Worm (Caenorhabditis elegans) whole organism, young adult: ENCODE measurements around the gene pfn-3.
A peak's percentile ranks its signal among the peaks of the same experiment; 100 is the strongest.

Experiments
- B0035.1 ChIP-seq: sonication (generic microtip); optimal IDR thresholded peaks from 2 replicates; lab custom pipeline; 2016; ENCODE audit warnings: missing genetic modification characterization, mild to moderate bottlenecking, missing compliant biosample characterization, missing genotype, missing genetic modification reagents
- D2030.7 ChIP-seq: fragments of 200-800 bp; sonication (Bioruptor generic); IDR thresholded peaks from 2 replicates; pipeline ENCODE4 v1.3.6; 2022; ENCODE audit warnings: missing genetic modification reagents, missing genetic modification characterization, missing compliant biosample characterization
- F22D6.2 ChIP-seq: sonication (generic microtip); optimal IDR thresholded peaks from 2 replicates; lab custom pipeline; 2016; ENCODE audit warnings: mild to moderate bottlenecking, missing genetic modification characterization, missing compliant biosample characterization
- F39B2.1 ChIP-seq: fragments of 200-800 bp; sonication (Bioruptor generic); IDR thresholded peaks from 2 replicates; pipeline ENCODE4 v1.3.6; 2022; ENCODE audit warnings: missing genetic modification reagents, missing genetic modification characterization, missing compliant biosample characterization
- F55B11.4 ChIP-seq: sonication (generic microtip); optimal IDR thresholded peaks from 2 replicates; lab custom pipeline; 2016; ENCODE audit warnings: missing compliant biosample characterization, missing genetic modification characterization, borderline replicate concordance; ENCODE audit not compliant: insufficient read depth
- F57A8.1 ChIP-seq: fragments of 200-800 bp; sonication (Bioruptor generic); optimal IDR thresholded peaks from 2 replicates; lab custom pipeline; 2018; ENCODE audit warnings: mild to moderate bottlenecking, missing genetic modification characterization, moderate library complexity, missing compliant biosample characterization
- F57C9.4 ChIP-seq: sonication (generic microtip); optimal IDR thresholded peaks from 2 replicates; lab custom pipeline; 2017; ENCODE audit warnings: mild to moderate bottlenecking, missing genetic modification characterization, missing compliant biosample characterization
- atf-7 ChIP-seq: sonication (generic microtip); optimal IDR thresholded peaks from 2 replicates; lab custom pipeline; 2017; ENCODE audit warnings: mild to moderate bottlenecking, missing genetic modification characterization, missing compliant biosample characterization
- attf-5 ChIP-seq: fragments of 200-800 bp; sonication (Bioruptor generic); optimal IDR thresholded peaks from 2 replicates; lab custom pipeline; 2018; ENCODE audit warnings: mild to moderate bottlenecking, missing genetic modification characterization, missing compliant biosample characterization
- cebp-1 ChIP-seq, 2 experiments: fragments of 200-800 bp in 1 of 2; sonication (Bioruptor generic) in 1 of 2; sonication (generic microtip) in 1 of 2; IDR thresholded peaks in 1 of 2; optimal IDR thresholded peaks in 1 of 2; 2 replicates each; pipeline versions ENCODE4 v1.3.6 to Lab custom; 2017 to 2022; ENCODE audit warnings: missing compliant biosample characterization in 2 of 2, missing genetic modification characterization in 2 of 2, mild to moderate bottlenecking in 1 of 2, missing genetic modification reagents in 1 of 2, moderate library complexity in 1 of 2
- ceh-27 ChIP-seq: fragments of 200-800 bp; sonication (Bioruptor generic); optimal IDR thresholded peaks from 2 replicates; lab custom pipeline; 2018; ENCODE audit warnings: mild to moderate bottlenecking, missing genetic modification characterization, moderate library complexity, missing compliant biosample characterization
- dox-1 ChIP-seq: fragments of 200-800 bp; sonication (Bioruptor generic); IDR thresholded peaks from 2 replicates; pipeline ENCODE4 v1.3.6; 2022; ENCODE audit warnings: missing genetic modification reagents, missing genetic modification characterization, missing compliant biosample characterization
- egl-18 ChIP-seq: fragments of 200-800 bp; sonication (Bioruptor generic); IDR thresholded peaks from 2 replicates; pipeline ENCODE4 v1.3.6; 2022; ENCODE audit warnings: missing genetic modification reagents, missing genetic modification characterization, missing compliant biosample characterization
- egl-44 ChIP-seq: fragments of 200-800 bp; sonication (Bioruptor generic); IDR thresholded peaks from 2 replicates; pipeline ENCODE4 v1.3.6; 2022; ENCODE audit warnings: missing genetic modification reagents, missing genetic modification characterization, missing compliant biosample characterization
- ets-4 ChIP-seq: fragments of 200-800 bp; sonication (Bioruptor generic); optimal IDR thresholded peaks from 2 replicates; lab custom pipeline; 2018; ENCODE audit warnings: mild to moderate bottlenecking, missing genetic modification characterization, missing compliant biosample characterization
- hlh-12 ChIP-seq: sonication (generic microtip); optimal IDR thresholded peaks from 2 replicates; lab custom pipeline; 2016; ENCODE audit warnings: missing genetic modification characterization, missing compliant biosample characterization
- hsf-1 ChIP-seq: fragments of 200-800 bp; sonication (Bioruptor generic); IDR thresholded peaks from 2 replicates; pipeline ENCODE4 v1.3.6; 2022; ENCODE audit warnings: missing genetic modification reagents, missing genetic modification characterization, missing compliant biosample characterization
- let-607 ChIP-seq, 2 experiments: fragments of 200-800 bp in 1 of 2; sonication (Bioruptor generic) in 1 of 2; sonication (generic microtip) in 1 of 2; optimal IDR thresholded peaks; 2 replicates each; lab custom pipeline; 2016 to 2018; ENCODE audit warnings: mild to moderate bottlenecking in 2 of 2, missing compliant biosample characterization in 2 of 2, missing genetic modification characterization in 2 of 2, moderate library complexity in 2 of 2, missing genotype in 1 of 2
- lin-40 ChIP-seq: sonication (generic microtip); optimal IDR thresholded peaks from 2 replicates; lab custom pipeline; 2016; ENCODE audit warnings: missing genetic modification characterization, mild to moderate bottlenecking, missing compliant biosample characterization, missing genotype, missing genetic modification reagents
- lir-1 ChIP-seq: fragments of 200-800 bp; sonication (Bioruptor generic); conservative IDR thresholded peaks from 2 replicates; pipeline ENCODE4 v1.3.6; 2022; ENCODE audit warnings: missing genetic modification reagents, missing genetic modification characterization, missing compliant biosample characterization
- madf-10 ChIP-seq: sonication (generic microtip); optimal IDR thresholded peaks from 2 replicates; lab custom pipeline; 2016; ENCODE audit warnings: mild to moderate bottlenecking, missing genetic modification characterization, missing compliant biosample characterization
- nhr-80 ChIP-seq: sonication (generic microtip); optimal IDR thresholded peaks from 2 replicates; lab custom pipeline; 2016; ENCODE audit warnings: missing genetic modification characterization, missing compliant biosample characterization
- repo-1 ChIP-seq: sonication (generic microtip); optimal IDR thresholded peaks from 2 replicates; lab custom pipeline; 2017; ENCODE audit warnings: mild to moderate bottlenecking, missing genetic modification characterization, missing compliant biosample characterization
- sea-2 ChIP-seq: fragments of 200-800 bp; sonication (Bioruptor generic); IDR thresholded peaks from 2 replicates; pipeline ENCODE4 v1.3.6; 2022; ENCODE audit warnings: missing genetic modification characterization, missing compliant biosample characterization
- snpc-1.1 ChIP-seq: sonication (generic microtip); optimal IDR thresholded peaks from 2 replicates; lab custom pipeline; 2017; ENCODE audit warnings: missing genetic modification characterization, mild to moderate bottlenecking, missing compliant biosample characterization, antibody characterized with exemption, moderate library complexity, missing genotype, missing genetic modification reagents; ENCODE audit not compliant: insufficient read depth
- snpc-1.3 ChIP-seq: sonication (generic microtip); optimal IDR thresholded peaks from 2 replicates; lab custom pipeline; 2017; ENCODE audit warnings: missing genetic modification characterization, mild to moderate bottlenecking, missing compliant biosample characterization, antibody characterized with exemption, moderate library complexity, missing genotype, missing genetic modification reagents; ENCODE audit not compliant: insufficient read depth
- unc-62 ChIP-seq: fragments of 150-350 bp; optimal IDR thresholded peaks from 2 replicates; lab custom pipeline; 2014; ENCODE audit warnings: missing biosample characterization, missing genetic modification reagents, missing genetic modification characterization
- xnd-1 ChIP-seq: sonication (generic microtip); optimal IDR thresholded peaks from 2 replicates; lab custom pipeline; 2016; ENCODE audit warnings: missing genotype, missing genetic modification reagents, missing genetic modification characterization, missing compliant biosample characterization
- ztf-26 ChIP-seq: sonication (generic microtip); optimal IDR thresholded peaks from 2 replicates; lab custom pipeline; 2017; ENCODE audit warnings: missing genetic modification characterization, missing compliant biosample characterization
- ztf-28 ChIP-seq: fragments of 200-800 bp; sonication (Bioruptor generic); IDR thresholded peaks from 2 replicates; pipeline ENCODE4 v1.3.6; 2022; ENCODE audit warnings: missing genetic modification reagents, missing genetic modification characterization, missing compliant biosample characterization

Gene pfn-3

DNA sequence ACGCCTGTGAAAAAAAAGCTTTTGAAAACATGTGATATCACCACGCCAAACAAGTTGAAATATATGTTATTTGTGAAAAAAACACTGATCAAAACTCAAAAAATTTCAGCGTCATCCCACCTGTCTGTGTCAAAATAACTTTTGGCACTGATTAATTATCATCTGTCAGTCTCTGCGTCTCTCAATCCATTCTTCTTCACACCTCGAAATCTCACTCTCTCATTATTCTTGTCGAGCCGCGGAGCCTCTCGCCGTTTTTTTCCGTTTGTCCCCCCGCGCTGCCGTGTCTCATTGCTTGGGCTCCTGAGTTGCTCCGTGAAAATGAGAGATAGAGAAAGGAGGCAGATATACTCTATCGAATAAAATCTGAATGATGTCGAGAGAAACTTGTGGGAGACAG, 29.4 kb downstream of the pfn-3 start:
- TF ChIP-seq madf-10 (tag; lab: Kevin White, UChicago) (no peak), sea-2 (GFP tag; lab: Robert Waterston, UW) (no peak), F22D6.2 (tag; lab: Kevin White, UChicago) (no peak), F39B2.1 (GFP tag; lab: Robert Waterston, UW) (no peak)

DNA sequence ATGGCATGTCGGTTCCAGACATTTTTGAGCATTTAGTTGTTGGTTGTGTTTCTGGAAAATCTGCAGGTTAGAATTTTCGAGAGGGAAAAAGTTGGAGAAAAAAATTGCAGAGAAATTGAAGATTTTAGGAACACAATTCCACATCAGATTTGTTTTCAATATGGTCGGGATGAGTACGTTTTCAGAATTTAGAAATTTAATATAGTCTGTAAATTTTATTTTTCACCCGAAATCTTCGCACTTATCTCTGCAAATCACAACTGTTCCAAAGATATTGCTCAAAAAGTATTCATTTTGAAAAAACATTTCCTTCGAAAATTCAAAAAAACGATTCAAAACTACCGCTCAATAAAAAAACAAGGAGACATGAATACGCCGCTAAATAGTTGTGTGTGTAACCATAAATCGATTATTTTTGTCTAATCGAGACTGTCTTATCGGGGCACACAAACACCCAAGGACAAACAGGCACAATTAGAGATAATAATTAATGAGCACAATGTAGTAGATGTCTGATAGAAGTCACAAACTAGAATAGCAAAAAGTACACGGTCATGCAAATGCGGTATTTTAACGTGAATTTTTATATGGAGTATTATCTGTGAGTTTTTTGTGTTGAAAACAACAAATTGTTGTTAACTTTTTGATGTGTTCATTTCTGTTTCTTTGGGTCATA, 34.2 kb downstream of the pfn-3 start, which contains the start of gene vpat-1:
Gene vpat-1 (minus strand): TSS at position 51 of the 676 bp plus-strand sequence.
- TF ChIP-seq nhr-80 (tag; lab: Kevin White, UChicago) (peak; percentile 68), egl-44 (GFP tag; lab: Robert Waterston, UW) (no peak), hlh-12 (tag; lab: Kevin White, UChicago) (no peak), F57A8.1 (GFP tag; lab: Kevin White, UChicago) (no peak), let-607 (tag; optimal IDR thresholded peaks at IDR 0.05; lab: Kevin White, UChicago) (no peak), ztf-26 (tag; lab: Kevin White, UChicago) (no peak), F57C9.4 (no peak), ceh-27 (no peak)

- TF ChIP-seq repo-1 (tag; lab: Kevin White, UChicago) (no peak), cebp-1 (GFP tag; IDR thresholded peaks at IDR 0.05; lab: Robert Waterston, UW) (0 out of 2 replicates have a peak, but pooled peaks have one; percentile 51), cebp-1 (tag; optimal IDR thresholded peaks at IDR 0.05; lab: Kevin White, UChicago) (peak; percentile 73), snpc-1.3 (tag; lab: Kevin White, UChicago) (no peak)
Observed at ce11 chrX:1044327-1044726, 36.1 kb downstream of the pfn-3 start.

ce11 chrX:1038347-1038746, 42.1 kb downstream of the pfn-3 start, which contains the start of gene F55A4.7:
F55A4.7 (minus strand) TSS chrX:1038447.
- no peak for TF ChIP-seq unc-62 (GFP tag; lab: Kevin White, UChicago)
- no peak for TF ChIP-seq sea-2 (GFP tag; lab: Robert Waterston, UW)
- TF ChIP-seq attf-5, result no peak
- TF ChIP-seq dox-1 (GFP tag; lab: Robert Waterston, UW), result no peak
- TF ChIP-seq D2030.7, result no peak
- TF ChIP-seq atf-7 (tag; lab: Kevin White, UChicago), result no peak
- TF ChIP-seq egl-18, result no peak
- TF ChIP-seq ets-4 (GFP tag; lab: Kevin White, UChicago), result no peak
- no peak for TF ChIP-seq B0035.1 (tag; lab: Kevin White, UChicago)
- no peak for TF ChIP-seq hsf-1
- TF ChIP-seq ztf-28 (GFP tag; lab: Robert Waterston, UW), result no peak
- TF ChIP-seq lir-1, result no peak
- no peak for TF ChIP-seq xnd-1 (tag; lab: Kevin White, UChicago)
- TF ChIP-seq F55B11.4 (tag; lab: Kevin White, UChicago), result no peak
- no peak for TF ChIP-seq lin-40 (tag; lab: Kevin White, UChicago)
- no peak for TF ChIP-seq snpc-1.1 (tag; lab: Kevin White, UChicago)
- TF ChIP-seq, all 124 proteins: peak for 0
